Worm (Caenorhabditis elegans) whole organism, young adult: ENCODE results near the gene T12D8.9.

ENCODE experiments used
- B0035.1 ChIP-seq: sonication (generic microtip); optimal IDR thresholded peaks from 2 replicates; lab custom pipeline; 2016; ENCODE audit warnings: missing genetic modification characterization, mild to moderate bottlenecking, missing compliant biosample characterization, missing genotype, missing genetic modification reagents
- F33H1.4 ChIP-seq: fragments of 200-800 bp; sonication (Bioruptor generic); IDR thresholded peaks from 2 replicates; pipeline ENCODE4 v1.3.6; 2022; ENCODE audit warnings: missing genetic modification reagents, missing genetic modification characterization, missing compliant biosample characterization
- efl-1 ChIP-seq: fragments of 150-350 bp; optimal IDR thresholded peaks from 2 replicates; lab custom pipeline; 2014; ENCODE audit warnings: missing biosample characterization, missing genetic modification reagents, missing genetic modification characterization
- let-526 ChIP-seq: fragments of 200-800 bp; sonication (Bioruptor generic); IDR thresholded peaks from 2 replicates; pipeline ENCODE4 v1.3.6; 2022; ENCODE audit warnings: missing genetic modification reagents, missing genetic modification characterization, missing compliant biosample characterization
- nhr-179 ChIP-seq: sonication (generic microtip); optimal IDR thresholded peaks from 2 replicates; lab custom pipeline; 2016; ENCODE audit warnings: mild to moderate bottlenecking, missing genetic modification characterization, missing compliant biosample characterization
- pbrm-1 ChIP-seq: fragments of 200-800 bp; sonication (Bioruptor generic); IDR thresholded peaks from 2 replicates; pipeline ENCODE4 v1.3.6; 2022; ENCODE audit warnings: missing genetic modification reagents, missing genetic modification characterization, missing compliant biosample characterization
- pha-4 ChIP-seq: fragments of 150-350 bp; sonication (generic microtip); optimal IDR thresholded peaks from 2 replicates; lab custom pipeline; 2014; ENCODE audit warnings: missing biosample characterization, missing genetic modification reagents, missing genetic modification characterization

- TF ChIP-seq nhr-179: no peak
- no peak for TF ChIP-seq B0035.1
- no peak for TF ChIP-seq pbrm-1 (GFP tag; lab: Robert Waterston, UW)
- TF ChIP-seq let-526 (GFP tag; lab: Robert Waterston, UW): no peak
- no peak for TF ChIP-seq efl-1 (GFP tag; lab: Kevin White, UChicago)
- no peak for TF ChIP-seq F33H1.4 (GFP tag; lab: Robert Waterston, UW)
- no peak for TF ChIP-seq pha-4 (tag; lab: Kevin White, UChicago)
Observed at ce11 chrIII:13635730-13636360, 18.9 kb downstream of the T12D8.9 start.
